Fruit fly (Drosophila melanogaster) whole organism, embryonic: Measurements from ENCODE around the gene CG5087.
A peak's percentile ranks its signal among the peaks of the same experiment; 100 is the strongest.

Source experiments
- CG10209 ChIP-seq: fragments of 200-800 bp; sonication (Bioruptor generic); optimal IDR thresholded peaks from 3 replicates; lab custom pipeline; 2017; ENCODE audit warnings: missing biosample characterization, mild to moderate bottlenecking, missing genetic modification characterization, missing genetic modification reagents
- CG10462 ChIP-seq: fragments of 200-800 bp; sonication (Bioruptor generic); optimal IDR thresholded peaks from 2 replicates; lab custom pipeline; 2016; ENCODE audit warnings: missing biosample characterization, missing genetic modification characterization
- CG11560 ChIP-seq: fragments of 200-800 bp; sonication (Bioruptor generic); IDR thresholded peaks from 3 replicates; pipeline ENCODE4 v1.3.6; 2022; ENCODE audit warnings: missing biosample characterization, missing genetic modification characterization
- CG12071 ChIP-seq: fragments of 200-800 bp; sonication (Bioruptor generic); optimal IDR thresholded peaks from 3 replicates; lab custom pipeline; 2018; ENCODE audit warnings: missing biosample characterization, mild to moderate bottlenecking, missing genetic modification characterization
- CG13287 ChIP-seq: fragments of 200-800 bp; sonication (Bioruptor generic); IDR thresholded peaks from 2 replicates; pipeline ENCODE4 v1.3.6; 2022; ENCODE audit warnings: missing biosample characterization, missing genetic modification characterization; ENCODE audit not compliant: partially characterized antibody
- CG13894 ChIP-seq: fragments of 200-800 bp; sonication (Bioruptor generic); optimal IDR thresholded peaks from 3 replicates; lab custom pipeline; 2018; ENCODE audit warnings: missing biosample characterization, mild to moderate bottlenecking, missing genetic modification characterization, moderate library complexity
- CG15479 ChIP-seq: fragments of 200-800 bp; sonication (Bioruptor generic); optimal IDR thresholded peaks from 3 replicates; lab custom pipeline; 2019; ENCODE audit warnings: missing biosample characterization, mild to moderate bottlenecking, missing genetic modification characterization, moderate library complexity
- CG17328 ChIP-seq: fragments of 200-800 bp; sonication (Bioruptor generic); IDR thresholded peaks from 2 replicates; pipeline ENCODE4 v1.3.6; 2022; ENCODE audit warnings: missing biosample characterization, missing genetic modification characterization
- CG2712 ChIP-seq: fragments of 200-800 bp; optimal IDR thresholded peaks from 3 replicates; lab custom pipeline; 2019; ENCODE audit warnings: missing biosample characterization, mild to moderate bottlenecking, missing genetic modification characterization, moderate library complexity
- CG30403 ChIP-seq: fragments of 200-800 bp; sonication (Bioruptor generic); optimal IDR thresholded peaks from 3 replicates; lab custom pipeline; 2016; ENCODE audit warnings: missing biosample characterization, missing genetic modification characterization
- CG31365 ChIP-seq: fragments of 200-800 bp; sonication (Bioruptor generic); optimal IDR thresholded peaks from 2 replicates; lab custom pipeline; 2018; ENCODE audit warnings: missing biosample characterization, mild to moderate bottlenecking, missing genetic modification characterization
- CG3163 ChIP-seq: fragments of 200-800 bp; sonication (Bioruptor generic); optimal IDR thresholded peaks from 3 replicates; lab custom pipeline; 2016; ENCODE audit warnings: missing biosample characterization, missing genetic modification characterization
- CG33213 ChIP-seq: fragments of 200-800 bp; sonication (Bioruptor generic); optimal IDR thresholded peaks from 3 replicates; lab custom pipeline; 2016; ENCODE audit warnings: missing biosample characterization, missing genetic modification characterization
- CG42726 ChIP-seq: fragments of 200-800 bp; sonication (Bioruptor generic); IDR thresholded peaks from 2 replicates; pipeline ENCODE4 v1.3.6; 2022; ENCODE audit warnings: missing biosample characterization, missing genetic modification characterization; ENCODE audit not compliant: partially characterized antibody
- CG4707 ChIP-seq: fragments of 200-800 bp; sonication (Bioruptor generic); optimal IDR thresholded peaks from 2 replicates; lab custom pipeline; 2018; ENCODE audit warnings: missing biosample characterization, mild to moderate bottlenecking, missing genetic modification characterization, moderate library complexity
- CG6683 ChIP-seq: fragments of 200-800 bp; sonication (Bioruptor generic); optimal IDR thresholded peaks from 2 replicates; lab custom pipeline; 2017; ENCODE audit warnings: missing biosample characterization, mild to moderate bottlenecking, missing genetic modification characterization, missing genetic modification reagents
- CG7786 ChIP-seq: fragments of 200-800 bp; sonication (Bioruptor generic); optimal IDR thresholded peaks from 2 replicates; lab custom pipeline; 2016; ENCODE audit warnings: missing biosample characterization, missing genetic modification characterization
- CG7839 ChIP-seq: fragments of 200-800 bp; sonication (Bioruptor generic); optimal IDR thresholded peaks from 3 replicates; lab custom pipeline; 2018; ENCODE audit warnings: missing biosample characterization, mild to moderate bottlenecking, missing genetic modification characterization, moderate library complexity
- CG7963 ChIP-seq: fragments of 200-800 bp; sonication (Bioruptor generic); IDR thresholded peaks from 3 replicates; pipeline ENCODE4 v1.3.6; 2022; ENCODE audit warnings: missing biosample characterization, missing genetic modification characterization; ENCODE audit not compliant: partially characterized antibody
- CG9932 ChIP-seq: fragments of 200-800 bp; sonication (Bioruptor generic); IDR thresholded peaks from 2 replicates; pipeline ENCODE4 v1.3.6; 2022; ENCODE audit warnings: missing biosample characterization, missing genetic modification characterization
- D19A ChIP-seq: fragments of 200-800 bp; optimal IDR thresholded peaks from 3 replicates; lab custom pipeline; 2019; ENCODE audit warnings: missing biosample characterization, mild to moderate bottlenecking, missing genetic modification characterization, moderate library complexity
- Dad ChIP-seq: fragments of 200-800 bp; sonication (Bioruptor generic); optimal IDR thresholded peaks from 3 replicates; lab custom pipeline; 2016; ENCODE audit warnings: missing biosample characterization, missing genetic modification characterization
- Dip3 ChIP-seq: fragments of 200-800 bp; sonication (Bioruptor generic); optimal IDR thresholded peaks from 3 replicates; lab custom pipeline; 2016; ENCODE audit warnings: missing biosample characterization, missing genetic modification characterization
- HLH4C ChIP-seq: fragments of 200-800 bp; sonication (Bioruptor generic); IDR thresholded peaks from 3 replicates; pipeline ENCODE4 v1.3.6; 2022; ENCODE audit warnings: missing biosample characterization, missing genetic modification characterization; ENCODE audit not compliant: partially characterized antibody
- HmgD ChIP-seq: fragments of 200-800 bp; sonication (Bioruptor generic); optimal IDR thresholded peaks from 3 replicates; lab custom pipeline; 2016; ENCODE audit warnings: missing biosample characterization, missing genetic modification characterization
- Mad ChIP-seq: fragments of 200-800 bp; sonication (Bioruptor generic); optimal IDR thresholded peaks from 2 replicates; lab custom pipeline; 2016; ENCODE audit warnings: missing biosample characterization, missing genetic modification characterization
- Neu2 ChIP-seq: fragments of 200-800 bp; sonication (Bioruptor generic); optimal IDR thresholded peaks from 3 replicates; lab custom pipeline; 2016; ENCODE audit warnings: missing biosample characterization, missing genetic modification characterization, borderline replicate concordance
- Xbp1 ChIP-seq: fragments of 200-800 bp; sonication (Bioruptor generic); optimal IDR thresholded peaks from 3 replicates; lab custom pipeline; 2016; ENCODE audit warnings: missing biosample characterization, mild to moderate bottlenecking, missing genetic modification characterization
- br ChIP-seq: fragments of >200 bp; optimal IDR thresholded peaks from 2 replicates; lab custom pipeline; 2017
- crp ChIP-seq, 2 experiments: fragments of 200-800 bp; sonication (Bioruptor generic); optimal IDR thresholded peaks; 2 replicates in 1 of 2; 3 replicates in 1 of 2; lab custom pipeline; 2017; ENCODE audit warnings: missing biosample characterization in 2 of 2, missing genetic modification characterization in 2 of 2, mild to moderate bottlenecking in 1 of 2, moderate library complexity in 1 of 2
- dmrt11E ChIP-seq: fragments of 200-800 bp; sonication (Bioruptor generic); optimal IDR thresholded peaks from 3 replicates; lab custom pipeline; 2018; ENCODE audit warnings: missing biosample characterization, mild to moderate bottlenecking, missing genetic modification characterization, moderate library complexity
- dpn ChIP-seq, 2 experiments: fragments of 200-800 bp; sonication (Bioruptor generic); optimal IDR thresholded peaks; 3 replicates each; lab custom pipeline; 2016; ENCODE audit warnings: missing biosample characterization in 2 of 2, missing genetic modification characterization in 2 of 2
- dysf ChIP-seq: fragments of 200-800 bp; sonication (Bioruptor generic); IDR thresholded peaks from 3 replicates; pipeline ENCODE4 v1.3.6; 2022; ENCODE audit warnings: missing biosample characterization, missing genetic modification characterization
- fd96Cb ChIP-seq: fragments of 200-800 bp; sonication (Bioruptor generic); optimal IDR thresholded peaks from 2 replicates; lab custom pipeline; 2018; ENCODE audit warnings: missing biosample characterization, mild to moderate bottlenecking, missing genetic modification characterization, moderate library complexity
- jigr1 ChIP-seq: fragments of 200-800 bp; sonication (Bioruptor generic); IDR thresholded peaks from 3 replicates; pipeline ENCODE4 v1.3.6; 2022; ENCODE audit warnings: missing biosample characterization, missing genetic modification characterization
- jumu ChIP-seq: fragments of 200-800 bp; sonication (Bioruptor generic); optimal IDR thresholded peaks from 3 replicates; lab custom pipeline; 2016; ENCODE audit warnings: missing biosample characterization, missing genetic modification characterization
- kah ChIP-seq: fragments of 200-800 bp; sonication (Bioruptor generic); optimal IDR thresholded peaks from 2 replicates; lab custom pipeline; 2018; ENCODE audit warnings: missing biosample characterization, mild to moderate bottlenecking, missing genetic modification characterization
- ken ChIP-seq: fragments of 200-800 bp; sonication (Bioruptor generic); IDR thresholded peaks from 3 replicates; pipeline ENCODE4 v1.3.6; 2022; ENCODE audit warnings: missing biosample characterization, missing genetic modification characterization
- klu ChIP-seq: fragments of 200-800 bp; sonication (Bioruptor generic); IDR thresholded peaks from 2 replicates; pipeline ENCODE4 v1.3.6; 2022; ENCODE audit warnings: missing biosample characterization, missing genetic modification characterization
- knrl ChIP-seq: fragments of 200-800 bp; sonication (Bioruptor generic); IDR thresholded peaks from 3 replicates; pipeline ENCODE4 v1.3.6; 2022; ENCODE audit warnings: missing biosample characterization, missing genetic modification characterization; ENCODE audit not compliant: partially characterized antibody
- mld ChIP-seq: fragments of 200-800 bp; sonication (Bioruptor generic); IDR thresholded peaks from 3 replicates; pipeline ENCODE4 v1.3.6; 2022; ENCODE audit warnings: missing biosample characterization, missing genetic modification characterization; ENCODE audit not compliant: partially characterized antibody
- pfk ChIP-seq: fragments of 200-800 bp; sonication (Bioruptor generic); optimal IDR thresholded peaks from 2 replicates; lab custom pipeline; 2018; ENCODE audit warnings: missing biosample characterization, mild to moderate bottlenecking, missing genetic modification characterization, moderate library complexity
- shn ChIP-seq: fragments of 200-800 bp; sonication (Bioruptor generic); optimal IDR thresholded peaks from 3 replicates; lab custom pipeline; 2016; ENCODE audit warnings: missing biosample characterization, missing genetic modification characterization
- slou ChIP-seq: fragments of 200-800 bp; sonication (Bioruptor generic); optimal IDR thresholded peaks from 3 replicates; lab custom pipeline; 2016; ENCODE audit warnings: missing biosample characterization, missing genetic modification characterization
- ssp ChIP-seq: fragments of 200-800 bp; sonication (Bioruptor generic); IDR thresholded peaks from 2 replicates; pipeline ENCODE4 v1.3.6; 2022; ENCODE audit warnings: missing biosample characterization, missing genetic modification characterization
- stc ChIP-seq: fragments of 200-800 bp; sonication (Bioruptor generic); IDR thresholded peaks from 2 replicates; pipeline ENCODE4 v1.3.6; 2022; ENCODE audit warnings: missing biosample characterization, missing genetic modification characterization
- stwl ChIP-seq: fragments of 200-800 bp; sonication (Bioruptor generic); optimal IDR thresholded peaks from 3 replicates; lab custom pipeline; 2018; ENCODE audit warnings: missing biosample characterization, mild to moderate bottlenecking, missing genetic modification characterization, moderate library complexity
- tap ChIP-seq: fragments of 200-800 bp; optimal IDR thresholded peaks from 3 replicates; lab custom pipeline; 2019; ENCODE audit warnings: missing biosample characterization, mild to moderate bottlenecking, missing genetic modification characterization, moderate library complexity
- tup ChIP-seq: fragments of 200-800 bp; sonication (Bioruptor generic); optimal IDR thresholded peaks from 2 replicates; lab custom pipeline; 2016; ENCODE audit warnings: missing biosample characterization, mild to moderate bottlenecking, missing genetic modification characterization, moderate library complexity
- zfh1 ChIP-seq: fragments of 200-800 bp; sonication (Bioruptor generic); IDR thresholded peaks from 3 replicates; pipeline ENCODE4 v1.3.6; 2022; ENCODE audit warnings: missing biosample characterization, missing genetic modification characterization

The CG5087 gene

DNA sequence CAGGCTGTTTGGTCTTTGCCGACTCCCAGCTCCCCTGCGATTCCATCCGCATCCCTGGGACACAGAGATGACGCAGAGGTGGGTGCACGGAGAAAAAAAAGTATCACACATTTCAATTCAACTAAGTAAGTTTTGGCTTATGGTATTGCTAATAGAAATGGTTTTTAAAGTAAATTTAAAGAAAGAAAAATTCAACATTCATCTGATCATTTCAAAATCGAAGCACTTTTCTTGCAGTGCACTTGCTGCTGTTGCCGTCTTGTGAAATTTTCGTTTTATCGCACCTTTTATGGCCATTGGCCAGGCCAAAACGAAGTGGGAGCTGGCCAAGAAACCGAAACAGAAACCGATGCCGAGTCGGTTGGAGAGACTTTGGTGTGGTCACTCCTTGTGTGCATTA lies 47.3 kb downstream of the CG5087 start (continued):
- TF ChIP-seq dysf (GFP tag; lab: Robert Waterston, UW) (peak; percentile 73), CG2712 (peak; percentile 84), CG6683 (GFP tag; lab: Kevin White, UChicago) (no peak), HLH4C (no peak), CG30403 (GFP tag; lab: Kevin White, UChicago) (peak; percentile 60), knrl (no peak), CG3163 (GFP tag; lab: Kevin White, UChicago) (peak; percentile 25), CG42726 (GFP tag; lab: Robert Waterston, UW) (no peak), stwl (tag; lab: Kevin White, UChicago) (no peak), CG9932 (GFP tag; lab: Robert Waterston, UW) (0 out of 2 replicates have a peak, but pooled peaks have one; percentile 8), D19A (tag; lab: Kevin White, UChicago) (peak; percentile 67), br (no peak), CG7839 (tag; lab: Kevin White, UChicago) (peak; percentile 68), Xbp1 (GFP tag; lab: Kevin White, UChicago) (peak; percentile 54), CG15479 (GFP tag; lab: Kevin White, UChicago) (peak; percentile 49), shn (GFP tag; lab: Kevin White, UChicago) (peak; percentile 40), mld (GFP tag; lab: Robert Waterston, UW) (no peak), tap (tag; lab: Kevin White, UChicago) (peak; percentile 61), CG7786 (GFP tag; lab: Kevin White, UChicago) (peak; percentile 55), slou (GFP tag; lab: Kevin White, UChicago) (no peak), fd96Cb (peak; percentile 74), CG10209 (GFP tag; lab: Kevin White, UChicago) (peak; percentile 45), tup (GFP tag; lab: Kevin White, UChicago) (no peak), CG4707 (GFP tag; lab: Kevin White, UChicago) (no peak), CG13894 (tag; lab: Kevin White, UChicago) (no peak), CG12071 (GFP tag; lab: Kevin White, UChicago) (peak; percentile 53), kah (no peak), CG11560 (tag; lab: Robert Waterston, UW) (no peak), CG31365 (no peak), CG17328 (peak; percentile 83), stc (0 out of 2 replicates have a peak, but pooled peaks have one; percentile 14), ssp (GFP tag; lab: Robert Waterston, UW) (peak; percentile 72), klu (GFP tag; lab: Robert Waterston, UW) (peak; percentile 44; the same call in 1 of the 2 replicates), jigr1 (GFP tag; lab: Robert Waterston, UW) (peak; percentile 29; the same call in 1 of the 3 replicates), CG10462 (GFP tag; lab: Kevin White, UChicago) (no peak), Mad (GFP tag; lab: Kevin White, UChicago) (peak; percentile 14), zfh1 (GFP tag; lab: Robert Waterston, UW) (peak; percentile 76; the same call in 2 of the 3 replicates), dpn (GFP tag; optimal IDR thresholded peaks at IDR 0.05; lab: Kevin White, UChicago) (peak; percentile 21 to 61), dmrt11E (tag; lab: Kevin White, UChicago) (peak; percentile 65), crp (GFP tag; optimal IDR thresholded peaks at IDR 0.05; lab: Kevin White, UChicago) (no peak), HmgD (GFP tag; lab: Kevin White, UChicago) (no peak), Neu2 (GFP tag; lab: Kevin White, UChicago) (peak; percentile 33), jumu (GFP tag; lab: Kevin White, UChicago) (no peak), CG33213 (peak; percentile 39), ken (GFP tag; lab: Robert Waterston, UW) (peak; percentile 71), pfk (no peak), Dad (GFP tag; lab: Kevin White, UChicago) (peak; percentile 59), CG13287 (GFP tag; lab: Robert Waterston, UW) (no peak), CG7963 (GFP tag; lab: Robert Waterston, UW) (no peak), Dip3 (GFP tag; lab: Kevin White, UChicago) (peak; percentile 17)
